Worm (Caenorhabditis elegans) whole organism, late embryonic: ENCODE data around the gene Y57G11C.38.

ENCODE experiments used
- C38D4.7 ChIP-seq: fragments of 200-800 bp; sonication (Bioruptor generic); optimal IDR thresholded peaks from 2 replicates; lab custom pipeline; 2018; ENCODE audit warnings: mild to moderate bottlenecking, missing genetic modification characterization, moderate library complexity, missing compliant biosample characterization
- F13H6.1 ChIP-seq: sonication (generic microtip); optimal IDR thresholded peaks from 2 replicates; lab custom pipeline; 2016; ENCODE audit warnings: missing genetic modification characterization, missing compliant biosample characterization
- K02D7.2 ChIP-seq: sonication (generic microtip); optimal IDR thresholded peaks from 2 replicates; lab custom pipeline; 2017; ENCODE audit warnings: mild to moderate bottlenecking, missing genetic modification characterization, missing compliant biosample characterization
- K09A11.1 ChIP-seq: sonication (generic microtip); optimal IDR thresholded peaks from 2 replicates; lab custom pipeline; 2017; ENCODE audit warnings: antibody characterized with exemption, mild to moderate bottlenecking, missing genetic modification characterization, missing compliant biosample characterization; ENCODE audit not compliant: insufficient read depth
- Y22D7AL.16 ChIP-seq: sonication (generic microtip); optimal IDR thresholded peaks from 2 replicates; lab custom pipeline; 2016; ENCODE audit warnings: missing genetic modification characterization, missing compliant biosample characterization
- ama-1 ChIP-seq: fragments of 150-350 bp; optimal IDR thresholded peaks from 2 replicates; lab custom pipeline; 2014
- ceh-19 ChIP-seq: fragments of 200-800 bp; sonication (Bioruptor generic); optimal IDR thresholded peaks from 2 replicates; lab custom pipeline; 2018; ENCODE audit warnings: mild to moderate bottlenecking, missing genetic modification characterization, missing compliant biosample characterization
- ceh-2 ChIP-seq: sonication (generic microtip); optimal IDR thresholded peaks from 2 replicates; lab custom pipeline; 2016; ENCODE audit warnings: missing genotype, missing genetic modification characterization, missing compliant biosample characterization
- ceh-22 ChIP-seq: sonication (generic microtip); optimal IDR thresholded peaks from 2 replicates; lab custom pipeline; 2017; ENCODE audit warnings: missing biosample characterization, missing genetic modification characterization
- ceh-24 ChIP-seq: sonication (generic microtip); optimal IDR thresholded peaks from 2 replicates; lab custom pipeline; 2016; ENCODE audit warnings: mild to moderate bottlenecking, missing genetic modification characterization, missing compliant biosample characterization
- ceh-30 ChIP-seq: fragments of 150-350 bp; optimal IDR thresholded peaks from 2 replicates; lab custom pipeline; 2014; ENCODE audit warnings: missing biosample characterization, missing genetic modification characterization
- ceh-31 ChIP-seq: sonication (generic microtip); optimal IDR thresholded peaks from 2 replicates; lab custom pipeline; 2016; ENCODE audit warnings: missing genetic modification characterization, missing compliant biosample characterization
- ceh-45 ChIP-seq: fragments of 200-800 bp; sonication (Bioruptor generic); IDR thresholded peaks from 2 replicates; pipeline ENCODE4 v1.3.6; 2022; ENCODE audit warnings: missing genetic modification reagents, missing genetic modification characterization, missing compliant biosample characterization
- ceh-6 ChIP-seq: fragments of 200-800 bp; sonication (Bioruptor generic); optimal IDR thresholded peaks from 2 replicates; lab custom pipeline; 2018; ENCODE audit warnings: mild to moderate bottlenecking, missing genetic modification characterization, missing compliant biosample characterization
- ceh-9 ChIP-seq: sonication (generic microtip); optimal IDR thresholded peaks from 2 replicates; lab custom pipeline; 2016; ENCODE audit warnings: mild to moderate bottlenecking, missing genetic modification characterization, inconsistent platforms, missing compliant biosample characterization
- dve-1 ChIP-seq: sonication (generic microtip); optimal IDR thresholded peaks from 2 replicates; lab custom pipeline; 2017; ENCODE audit warnings: antibody characterized with exemption, mild to moderate bottlenecking, missing genetic modification characterization, missing compliant biosample characterization
- elt-4 ChIP-seq: sonication (generic microtip); optimal IDR thresholded peaks from 2 replicates; lab custom pipeline; 2016; ENCODE audit warnings: missing genetic modification characterization, missing compliant biosample characterization
- ets-4 ChIP-seq: sonication (generic microtip); optimal IDR thresholded peaks from 2 replicates; lab custom pipeline; 2016; ENCODE audit warnings: missing genetic modification characterization, missing compliant biosample characterization
- eyg-1 ChIP-seq: sonication (generic microtip); optimal IDR thresholded peaks from 2 replicates; lab custom pipeline; 2016; ENCODE audit warnings: missing genotype, missing genetic modification characterization, missing compliant biosample characterization
- fax-1 ChIP-seq: sonication (generic microtip); optimal IDR thresholded peaks from 2 replicates; lab custom pipeline; 2016; ENCODE audit warnings: missing genotype, missing genetic modification characterization, missing compliant biosample characterization
- gmeb-2 ChIP-seq: sonication (generic microtip); optimal IDR thresholded peaks from 2 replicates; lab custom pipeline; 2016; ENCODE audit warnings: missing genetic modification characterization, inconsistent platforms, missing compliant biosample characterization
- hlh-30 ChIP-seq: sonication (generic microtip); optimal IDR thresholded peaks from 2 replicates; lab custom pipeline; 2017; ENCODE audit warnings: antibody characterized with exemption, missing genetic modification characterization, missing compliant biosample characterization; ENCODE audit not compliant: insufficient read depth
- lim-6 ChIP-seq: sonication (generic microtip); optimal IDR thresholded peaks from 2 replicates; lab custom pipeline; 2016; ENCODE audit warnings: missing genetic modification characterization, missing compliant biosample characterization
- madf-2 ChIP-seq: sonication (generic microtip); optimal IDR thresholded peaks from 2 replicates; lab custom pipeline; 2017; ENCODE audit warnings: missing genetic modification characterization, missing compliant biosample characterization
- mec-3 ChIP-seq: sonication (generic microtip); optimal IDR thresholded peaks from 2 replicates; lab custom pipeline; 2016; ENCODE audit warnings: borderline replicate concordance, missing genetic modification characterization, missing compliant biosample characterization
- nfya-1 ChIP-seq: sonication (generic microtip); optimal IDR thresholded peaks from 2 replicates; lab custom pipeline; 2017; ENCODE audit warnings: missing genetic modification characterization, mild to moderate bottlenecking, missing compliant biosample characterization, antibody characterized with exemption, moderate library complexity
- nhr-11 ChIP-seq: fragments of 150-350 bp; optimal IDR thresholded peaks from 2 replicates; lab custom pipeline; 2014; ENCODE audit warnings: missing biosample characterization, missing genetic modification characterization
- npax-4 ChIP-seq: sonication (generic microtip); optimal IDR thresholded peaks from 2 replicates; lab custom pipeline; 2016; ENCODE audit warnings: missing genetic modification characterization, missing compliant biosample characterization
- pax-1 ChIP-seq: fragments of 150-350 bp; optimal IDR thresholded peaks from 2 replicates; lab custom pipeline; 2014; ENCODE audit warnings: missing biosample characterization, missing genetic modification characterization
- pros-1 ChIP-seq: fragments of 150-350 bp; optimal IDR thresholded peaks from 2 replicates; lab custom pipeline; 2014; ENCODE audit warnings: missing biosample characterization, missing genetic modification reagents, missing genetic modification characterization
- ref-2 ChIP-seq: sonication (generic microtip); optimal IDR thresholded peaks from 2 replicates; lab custom pipeline; 2016; ENCODE audit warnings: missing genetic modification characterization, missing compliant biosample characterization
- rnt-1 ChIP-seq: sonication (generic microtip); optimal IDR thresholded peaks from 2 replicates; lab custom pipeline; 2016; ENCODE audit warnings: missing genetic modification characterization, missing compliant biosample characterization
- sox-2 ChIP-seq: fragments of 200-800 bp; sonication (Bioruptor generic); IDR thresholded peaks from 2 replicates; pipeline ENCODE4 v1.3.6; 2022; ENCODE audit warnings: missing genetic modification reagents, missing genetic modification characterization, missing compliant biosample characterization
- sox-4 ChIP-seq: sonication (generic microtip); optimal IDR thresholded peaks from 2 replicates; lab custom pipeline; 2017; ENCODE audit warnings: mild to moderate bottlenecking, missing genetic modification characterization, inconsistent platforms, missing compliant biosample characterization
- tbx-2 ChIP-seq: sonication (generic microtip); optimal IDR thresholded peaks from 2 replicates; lab custom pipeline; 2016; ENCODE audit warnings: missing genetic modification characterization, missing compliant biosample characterization
- unc-42 ChIP-seq: sonication (generic microtip); optimal IDR thresholded peaks from 2 replicates; lab custom pipeline; 2016; ENCODE audit warnings: missing genotype, missing genetic modification characterization, missing compliant biosample characterization

Y57G11C.38 gene

DNA sequence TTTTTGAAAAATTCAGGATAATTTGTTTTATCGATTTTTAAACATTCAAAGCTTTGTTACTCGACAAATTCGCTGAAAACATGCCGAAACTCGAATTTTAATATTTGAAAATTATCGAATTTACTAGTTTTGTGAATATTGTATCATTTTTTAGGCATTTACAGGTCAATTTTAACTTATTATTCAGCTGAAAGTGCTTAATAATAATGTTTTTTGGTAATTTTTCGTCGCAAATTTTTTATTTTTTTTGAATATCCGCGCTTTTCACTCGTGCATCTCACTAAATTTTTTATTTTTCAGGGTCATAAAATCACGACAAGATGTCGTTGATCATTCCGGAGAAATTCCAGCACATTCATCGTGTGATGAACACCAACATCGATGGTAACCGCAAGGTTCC is 36.9 kb upstream of the Y57G11C.38 start, which contains the start of gene rps-18:
rps-18 (plus strand) TSS at position 301 of the 400 bp plus-strand sequence.
- TF ChIP-seq ref-2 (no peak), nfya-1 (tag; lab: Kevin White, UChicago) (no peak), Y22D7AL.16 (tag; lab: Kevin White, UChicago) (no peak), ceh-9 (tag; lab: Kevin White, UChicago) (no peak)

ce11 chrIV:14826151-14826757 is 36.0 kb upstream of the Y57G11C.38 start:
- no peak for TF ChIP-seq F13H6.1 (tag; lab: Kevin White, UChicago)
- no peak for TF ChIP-seq ceh-31 (tag; lab: Kevin White, UChicago)
- TF ChIP-seq tbx-2 (tag; lab: Kevin White, UChicago): no peak
- TF ChIP-seq sox-2 (GFP tag; lab: Robert Waterston, UW): no peak
- TF ChIP-seq, all 69 proteins: peak for 0

DNA sequence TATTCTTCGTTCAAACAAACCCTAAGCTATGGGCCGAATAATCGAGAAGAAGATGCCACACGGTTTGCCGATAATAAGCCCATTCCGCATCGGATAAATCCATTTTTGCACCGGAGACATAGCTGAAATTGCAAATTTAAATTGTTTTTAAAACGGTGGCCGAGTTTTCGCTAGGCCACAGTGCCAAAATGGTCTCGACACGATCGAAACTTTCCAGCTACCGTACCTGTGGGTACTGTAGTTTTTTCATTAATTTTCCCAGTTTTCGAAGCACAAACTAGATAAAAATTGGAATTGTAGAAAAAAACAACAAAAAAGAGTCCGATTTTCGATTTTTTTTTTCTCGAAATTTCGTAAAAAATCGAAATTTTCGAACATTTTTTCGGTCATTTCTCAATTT is 34.0 kb upstream of the Y57G11C.38 start:
- TF ChIP-seq ceh-31 (tag; lab: Kevin White, UChicago) (no peak), ceh-19 (GFP tag; lab: Kevin White, UChicago) (no peak), fax-1 (tag; lab: Kevin White, UChicago) (no peak), unc-42 (tag; lab: Kevin White, UChicago) (no peak), ceh-2 (tag; lab: Kevin White, UChicago) (no peak), ets-4 (tag; lab: Kevin White, UChicago) (no peak), sox-4 (tag; lab: Kevin White, UChicago) (no peak), ceh-22 (tag; lab: Kevin White, UChicago) (no peak), K09A11.1 (no peak), rnt-1 (tag; lab: Kevin White, UChicago) (no peak)

- no peak for TF ChIP-seq ceh-45
- TF ChIP-seq mec-3 (tag; lab: Kevin White, UChicago): no peak
- no peak for TF ChIP-seq hlh-30 (tag; lab: Kevin White, UChicago)
- no peak for TF ChIP-seq elt-4 (tag; lab: Kevin White, UChicago)
- no peak for TF ChIP-seq sox-4 (tag; lab: Kevin White, UChicago)
- no peak for TF ChIP-seq ceh-6 (GFP tag; lab: Kevin White, UChicago)
- TF ChIP-seq lim-6 (tag; lab: Kevin White, UChicago): no peak
- TF ChIP-seq ceh-31 (tag; lab: Kevin White, UChicago): no peak
- no peak for TF ChIP-seq nhr-11
- no peak for TF ChIP-seq ceh-19 (GFP tag; lab: Kevin White, UChicago)
- no peak for TF ChIP-seq K02D7.2
- TF ChIP-seq ceh-24 (tag; lab: Kevin White, UChicago): no peak
- TF ChIP-seq npax-4 (tag; lab: Kevin White, UChicago): no peak
- no peak for TF ChIP-seq ceh-30
- TF ChIP-seq eyg-1: no peak
- TF ChIP-seq dve-1 (tag; lab: Kevin White, UChicago): no peak
- no peak for TF ChIP-seq madf-2 (tag; lab: Kevin White, UChicago)
- no peak for TF ChIP-seq gmeb-2
- TF ChIP-seq C38D4.7 (GFP tag; lab: Kevin White, UChicago): no peak
- TF ChIP-seq, all 69 proteins: peak for 0
These were observed 33.2 kb upstream of the Y57G11C.38 start, which contains the start of gene hhat-2 for ce11 chrIV:14829026-14829425. Gene hhat-2 (minus strand): TSS chrIV:14829126.

ce11 chrIV:14833537-14833936 is 28.7 kb upstream of the Y57G11C.38 start:
- TF ChIP-seq ceh-31 (tag; lab: Kevin White, UChicago) (peak; percentile 21), nfya-1 (tag; lab: Kevin White, UChicago) (peak; percentile 13), pax-1 (tag; lab: Kevin White, UChicago) (peak; percentile 70), pros-1 (tag; lab: Kevin White, UChicago) (no peak), ama-1 (no peak)
